Worm (Caenorhabditis elegans) whole organism, L3 larva: ENCODE results near the gene Y51B9A.7.

Source experiments
- R02D3.7 ChIP-seq: fragments of 150-350 bp; optimal IDR thresholded peaks from 2 replicates; lab custom pipeline; 2014; ENCODE audit warnings: missing biosample characterization, missing genetic modification characterization
- ZK546.5 ChIP-seq: sonication (generic microtip); optimal IDR thresholded peaks from 2 replicates; lab custom pipeline; 2017; ENCODE audit warnings: missing biosample characterization, missing genetic modification characterization
- elt-1 ChIP-seq: fragments of 150-350 bp; optimal IDR thresholded peaks from 2 replicates; lab custom pipeline; 2014; ENCODE audit warnings: missing biosample characterization, missing genetic modification characterization
- fos-1 ChIP-seq: fragments of 150-350 bp; optimal IDR thresholded peaks from 2 replicates; lab custom pipeline; 2014; ENCODE audit warnings: missing biosample characterization, missing genetic modification characterization
- jun-1 ChIP-seq: fragments of 150-350 bp; optimal IDR thresholded peaks from 2 replicates; lab custom pipeline; 2014; ENCODE audit warnings: missing biosample characterization, missing genetic modification reagents, missing genetic modification characterization
- lin-15B ChIP-seq: fragments of 150-350 bp; optimal IDR thresholded peaks from 2 replicates; lab custom pipeline; 2014; ENCODE audit warnings: missing biosample characterization, missing genetic modification characterization
- nfya-1 ChIP-seq: sonication (generic microtip); optimal IDR thresholded peaks from 2 replicates; lab custom pipeline; 2017; ENCODE audit warnings: missing genetic modification characterization, mild to moderate bottlenecking, missing compliant biosample characterization, antibody characterized with exemption, moderate library complexity; ENCODE audit not compliant: insufficient read depth
- nhr-25 ChIP-seq: sonication (generic microtip); optimal IDR thresholded peaks from 2 replicates; lab custom pipeline; 2017; ENCODE audit warnings: missing biosample characterization, missing genetic modification characterization
- nhr-28 ChIP-seq: fragments of 150-350 bp; optimal IDR thresholded peaks from 2 replicates; lab custom pipeline; 2014; ENCODE audit warnings: missing biosample characterization, missing genetic modification characterization
- pqm-1 ChIP-seq: fragments of 150-350 bp; optimal IDR thresholded peaks from 2 replicates; lab custom pipeline; 2017; ENCODE audit warnings: missing biosample characterization, missing genetic modification characterization, inconsistent platforms
- skn-1 ChIP-seq: fragments of 150-350 bp; optimal IDR thresholded peaks from 2 replicates; lab custom pipeline; 2014; ENCODE audit warnings: missing biosample characterization, missing genetic modification characterization
- zag-1 ChIP-seq: fragments of 150-350 bp; optimal IDR thresholded peaks from 2 replicates; lab custom pipeline; 2014; ENCODE audit warnings: missing biosample characterization, missing genetic modification characterization
- ztf-4 ChIP-seq: fragments of 150-350 bp; optimal IDR thresholded peaks from 2 replicates; lab custom pipeline; 2014; ENCODE audit warnings: missing biosample characterization, missing genetic modification characterization

DNA sequence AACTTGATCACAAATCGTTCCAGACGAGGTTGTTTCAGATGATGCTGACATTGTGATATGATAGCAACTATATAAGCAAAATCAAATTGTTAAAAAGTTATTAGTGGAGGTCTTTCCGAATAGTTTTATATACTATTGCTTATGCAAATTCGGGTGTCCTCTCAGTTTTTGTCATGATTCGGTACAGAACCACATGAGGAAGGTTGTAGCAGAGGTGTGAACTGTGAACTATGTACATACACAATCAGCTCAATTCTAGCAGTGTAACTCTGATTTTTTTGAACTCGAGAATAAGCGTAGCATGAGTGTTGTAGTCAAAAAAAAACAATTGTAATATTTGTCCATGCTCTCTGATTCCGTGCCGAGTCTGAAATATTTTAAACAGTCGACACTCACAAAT is 3.2 kb downstream of the Y51B9A.7 start, which contains the start of gene Y51B9A.6:
- TF ChIP-seq nhr-25 (tag; lab: Kevin White, UChicago): no peak
- no peak for TF ChIP-seq pqm-1 (tag; lab: Kevin White, UChicago)
- TF ChIP-seq skn-1 (tag; lab: Kevin White, UChicago): no peak
- TF ChIP-seq elt-1 (tag; lab: Kevin White, UChicago): no peak
- TF ChIP-seq nfya-1 (tag; lab: Kevin White, UChicago): no peak
- TF ChIP-seq R02D3.7 (tag; lab: Kevin White, UChicago): no peak
- TF ChIP-seq lin-15B (tag; lab: Kevin White, UChicago): no peak
- TF ChIP-seq zag-1 (tag; lab: Kevin White, UChicago): no peak
- TF ChIP-seq ZK546.5 (tag; lab: Kevin White, UChicago): no peak
- no peak for TF ChIP-seq jun-1 (tag; lab: Kevin White, UChicago)
- no peak for TF ChIP-seq fos-1 (tag; lab: Kevin White, UChicago)
- no peak for TF ChIP-seq ztf-4
- no peak for TF ChIP-seq nhr-28 (tag; lab: Kevin White, UChicago)
